Worm (Caenorhabditis elegans): Measurements from ENCODE around the gene R12B2.3.

The R12B2.3 gene

DNA sequence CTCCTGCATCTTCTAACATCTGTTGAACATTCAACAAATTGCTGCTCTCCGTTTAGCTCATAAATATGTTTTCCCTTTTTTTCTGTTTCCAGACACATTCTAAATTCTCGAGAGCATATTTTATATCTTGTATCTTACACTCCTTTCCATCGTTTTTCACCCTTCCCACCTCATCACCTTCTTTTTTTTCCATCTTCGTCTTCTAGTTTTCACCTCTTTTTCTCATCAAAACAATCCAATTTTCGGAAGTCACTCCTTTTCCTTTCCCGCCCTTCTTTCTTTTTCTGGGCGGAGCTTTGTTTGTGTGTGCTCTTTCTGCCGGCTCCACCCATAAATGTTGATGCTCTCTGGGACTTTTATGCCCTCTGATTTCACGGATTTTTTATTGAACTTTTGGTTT, 17.4 kb downstream of the R12B2.3 start:
- TF ChIP-seq lin-54 (GFP tag; optimal IDR thresholded peaks at IDR 0.05): no peak
- no peak for TF ChIP-seq Y56A3A.18 (GFP tag; IDR thresholded peaks at IDR 0.05)
- TF ChIP-seq D2030.7 (GFP tag; IDR thresholded peaks at IDR 0.05): no peak
- TF ChIP-seq madf-6 (GFP tag; IDR thresholded peaks at IDR 0.05): no peak
- no peak for TF ChIP-seq cebp-1 (GFP tag; IDR thresholded peaks at IDR 0.05)
- no peak for TF ChIP-seq cebp-1 (tag; optimal IDR thresholded peaks at IDR 0.05)
- TF ChIP-seq snpc-3.4 (tag; optimal IDR thresholded peaks at IDR 0.05): no peak
- no peak for TF ChIP-seq tbx-9 (tag; optimal IDR thresholded peaks at IDR 0.05; ENCODE audit: borderline replicate concordance)

DNA sequence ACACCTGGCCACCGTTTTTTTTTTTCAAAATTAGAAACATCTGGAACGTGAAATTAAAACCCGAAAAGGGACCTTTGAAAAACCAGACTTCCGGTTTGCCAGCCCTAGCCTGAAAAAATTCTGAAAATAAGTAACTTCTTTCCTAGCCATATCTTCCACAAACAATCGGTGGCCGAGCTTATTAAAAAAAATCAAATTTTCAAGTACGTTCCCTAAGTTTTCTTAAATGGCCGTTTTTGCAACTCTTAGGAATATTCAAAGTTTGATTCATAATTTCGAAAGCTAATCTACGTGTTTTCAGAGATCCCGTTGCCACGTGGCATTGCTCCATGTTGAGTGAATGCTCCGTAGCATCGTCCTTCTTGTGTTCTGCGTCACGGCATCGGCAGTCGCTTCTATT, 18.2 kb downstream of the R12B2.3 start, which contains the start of gene R12B2.8:
Gene R12B2.8 (plus strand): TSS at position 301 of the 400 bp plus-strand sequence.
- no peak for TF ChIP-seq F52B5.7 (tag; optimal IDR thresholded peaks at IDR 0.05)
- TF ChIP-seq nhr-80 (tag; optimal IDR thresholded peaks at IDR 0.05): no peak
- no peak for TF ChIP-seq ceh-79 (tag; optimal IDR thresholded peaks at IDR 0.05)
- TF ChIP-seq mel-28 (tag; optimal IDR thresholded peaks at IDR 0.05; ENCODE audit: borderline replicate concordance): no peak
- TF ChIP-seq ztf-28 (GFP tag; IDR thresholded peaks at IDR 0.05): no peak
- TF ChIP-seq bed-2 (GFP tag; IDR thresholded peaks at IDR 0.05): no peak
- TF ChIP-seq bed-1 (GFP tag; IDR thresholded peaks at IDR 0.05): no peak
- no peak for TF ChIP-seq snpc-1.3 (tag; optimal IDR thresholded peaks at IDR 0.05; ENCODE audit: insufficient read depth)
- TF ChIP-seq efl-1 (GFP tag; optimal IDR thresholded peaks at IDR 0.05): no peak
- no peak for TF ChIP-seq C17E4.6 (GFP tag; IDR thresholded peaks at IDR 0.05)
- no peak for TF ChIP-seq zim-3 (tag; optimal IDR thresholded peaks at IDR 0.05)
- TF ChIP-seq ceh-100 (GFP tag; IDR thresholded peaks at IDR 0.05): no peak
- no peak for TF ChIP-seq sdz-38 (tag; optimal IDR thresholded peaks at IDR 0.05)
- no peak for TF ChIP-seq aptf-2 (GFP tag; conservative IDR thresholded peaks at IDR 0.05)
- no peak for TF ChIP-seq B0035.1 (tag; optimal IDR thresholded peaks at IDR 0.05)
- TF ChIP-seq snpc-4 (GFP tag; optimal IDR thresholded peaks at IDR 0.05): no peak
- no peak for TF ChIP-seq snpc-4 (tag; optimal IDR thresholded peaks at IDR 0.05)
- no peak for TF ChIP-seq dpff-1 (tag; optimal IDR thresholded peaks at IDR 0.05)
- no peak for TF ChIP-seq ztf-25 (GFP tag; IDR thresholded peaks at IDR 0.05)
- no peak for TF ChIP-seq lin-35 (GFP tag; optimal IDR thresholded peaks at IDR 0.05)

DNA sequence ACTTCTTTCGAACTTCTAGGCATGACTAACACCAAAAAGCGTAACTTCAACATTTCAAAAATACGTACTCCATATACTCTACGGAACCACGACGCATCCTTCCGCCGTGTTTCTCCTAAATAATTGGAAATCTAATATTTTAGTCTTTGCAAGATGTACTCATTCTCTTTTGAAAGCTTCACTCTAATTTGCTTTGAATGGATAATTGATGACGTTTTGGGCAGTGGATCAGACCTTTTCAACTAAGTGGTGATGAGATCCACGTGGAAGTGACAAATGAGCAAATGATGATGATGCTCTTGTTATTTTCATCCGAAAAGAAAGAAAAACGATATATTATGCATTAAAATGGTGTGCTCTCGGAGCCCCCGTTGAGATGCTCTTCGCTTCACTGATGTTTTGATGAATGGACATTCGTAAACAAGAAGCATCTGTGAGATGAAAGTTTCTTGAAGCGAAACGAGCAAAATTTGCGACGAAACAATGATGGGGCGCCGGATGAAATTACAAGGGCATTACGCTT, 19.1 kb downstream of the R12B2.3 start:
- TF ChIP-seq attf-6 (GFP tag; IDR thresholded peaks at IDR 0.05) (no peak), mxl-1 (tag; optimal IDR thresholded peaks at IDR 0.05) (no peak), tbx-9 (tag; optimal IDR thresholded peaks at IDR 0.05; ENCODE audit: borderline replicate concordance) (no peak), ztf-6 (GFP tag; IDR thresholded peaks at IDR 0.05) (no peak), nfya-2 (GFP tag; IDR thresholded peaks at IDR 0.05) (no peak), B0019.2 (GFP tag; conservative IDR thresholded peaks at IDR 0.05) (no peak), Y53G8AR.9 (GFP tag; conservative IDR thresholded peaks at IDR 0.05) (no peak), pbrm-1 (GFP tag; IDR thresholded peaks at IDR 0.05) (no peak), F23B12.7 (tag; optimal IDR thresholded peaks at IDR 0.05; ENCODE audit: insufficient read depth) (no peak), Y95B8A.8 (GFP tag; IDR thresholded peaks at IDR 0.05) (no peak), hrde-1 (tag; optimal IDR thresholded peaks at IDR 0.05; ENCODE audit: borderline replicate concordance) (no peak), xnd-1 (tag; optimal IDR thresholded peaks at IDR 0.05) (no peak)

Measured in whole organism, young adult.